Worm (Caenorhabditis elegans) whole organism, early embryonic: ENCODE measurements around the gene mev-1.

ENCODE experiments used
- ceh-13 ChIP-seq: fragments of 200-800 bp; sonication (Bioruptor generic); optimal IDR thresholded peaks from 2 replicates; lab custom pipeline; 2018; ENCODE audit warnings: mild to moderate bottlenecking, missing genetic modification characterization, missing compliant biosample characterization
- hnd-1 ChIP-seq: sonication (generic microtip); optimal IDR thresholded peaks from 2 replicates; lab custom pipeline; 2016; ENCODE audit warnings: missing genetic modification characterization, missing compliant biosample characterization
- pes-1 ChIP-seq: fragments of 200-800 bp; sonication (Bioruptor generic); IDR thresholded peaks from 2 replicates; pipeline ENCODE4 v1.3.6; 2022; ENCODE audit warnings: missing genetic modification reagents, missing genetic modification characterization, missing compliant biosample characterization
- scrt-1 ChIP-seq: fragments of 200-800 bp; sonication (Bioruptor generic); IDR thresholded peaks from 2 replicates; pipeline ENCODE4 v1.3.6; 2022; ENCODE audit warnings: missing genetic modification characterization, missing compliant biosample characterization
- tbx-37 ChIP-seq: fragments of 200-800 bp; sonication (Bioruptor generic); conservative IDR thresholded peaks from 2 replicates; pipeline ENCODE4 v1.3.6; 2022; ENCODE audit warnings: missing genetic modification reagents, missing genetic modification characterization, missing compliant biosample characterization
- tra-4 ChIP-seq: sonication (generic microtip); optimal IDR thresholded peaks from 2 replicates; lab custom pipeline; 2017; ENCODE audit warnings: missing genetic modification characterization, missing compliant biosample characterization

DNA sequence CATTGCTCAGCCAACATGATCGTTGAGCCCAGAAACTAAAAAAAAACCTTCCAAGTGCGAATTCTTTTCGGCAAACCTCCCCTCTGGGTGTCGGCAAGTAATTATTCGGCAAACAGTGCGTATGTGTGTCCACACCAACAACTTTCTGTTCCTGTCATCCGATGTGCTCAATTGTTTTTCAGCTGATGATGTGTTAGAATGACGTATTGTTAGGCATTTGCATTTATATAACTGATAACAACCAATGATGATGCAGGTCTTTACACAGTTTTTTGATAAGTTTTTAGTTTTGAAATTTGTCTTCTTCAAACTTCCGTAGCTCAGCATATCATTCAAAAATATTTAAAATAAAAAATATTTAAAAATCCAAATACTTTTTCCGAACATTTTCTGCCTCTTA lies 44.8 kb downstream of the mev-1 start:
- no peak for TF ChIP-seq tbx-37 (GFP tag; lab: Robert Waterston, UW)
- no peak for TF ChIP-seq pes-1 (GFP tag; lab: Robert Waterston, UW)
- TF ChIP-seq ceh-13 (GFP tag; lab: Kevin White, UChicago) = no peak
- TF ChIP-seq hnd-1 (tag; lab: Kevin White, UChicago) = no peak
- TF ChIP-seq tra-4 (tag; lab: Kevin White, UChicago) = no peak
- no peak for TF ChIP-seq scrt-1 (GFP tag; lab: Robert Waterston, UW)
